Worm (Caenorhabditis elegans) whole organism, L2 larva: Measurements from ENCODE around the gene tam-1.

Experiments
- F13H6.1 ChIP-seq: sonication (generic microtip); optimal IDR thresholded peaks from 2 replicates; lab custom pipeline; 2016; ENCODE audit warnings: missing genetic modification characterization, missing compliant biosample characterization
- Y55F3AM.14 ChIP-seq: fragments of 200-800 bp; sonication (Bioruptor generic); optimal IDR thresholded peaks from 2 replicates; lab custom pipeline; 2018; ENCODE audit warnings: mild to moderate bottlenecking, missing genetic modification characterization, missing compliant biosample characterization
- blmp-1 ChIP-seq: sonication (generic microtip); optimal IDR thresholded peaks from 2 replicates; lab custom pipeline; 2017; ENCODE audit warnings: missing genetic modification characterization, mild to moderate bottlenecking, missing compliant biosample characterization, antibody characterized with exemption, moderate library complexity; ENCODE audit not compliant: insufficient read depth
- ceh-82 ChIP-seq: fragments of 150-350 bp; optimal IDR thresholded peaks from 2 replicates; lab custom pipeline; 2014; ENCODE audit warnings: missing biosample characterization, missing genetic modification characterization
- crh-2 ChIP-seq: sonication (generic microtip); optimal IDR thresholded peaks from 2 replicates; lab custom pipeline; 2017; ENCODE audit warnings: missing biosample characterization, missing genetic modification characterization
- dmd-4 ChIP-seq: sonication (generic microtip); optimal IDR thresholded peaks from 2 replicates; lab custom pipeline; 2017; ENCODE audit warnings: missing biosample characterization, missing genetic modification characterization
- egl-27 ChIP-seq: sonication (generic microtip); optimal IDR thresholded peaks from 3 replicates; lab custom pipeline; 2017; ENCODE audit warnings: missing biosample characterization, missing genetic modification reagents, missing genetic modification characterization
- elt-1 ChIP-seq: fragments of 150-350 bp; optimal IDR thresholded peaks from 2 replicates; lab custom pipeline; 2014; ENCODE audit warnings: missing biosample characterization, missing genetic modification characterization
- elt-3 ChIP-seq: sonication (generic microtip); optimal IDR thresholded peaks from 2 replicates; lab custom pipeline; 2017; ENCODE audit warnings: missing biosample characterization, missing genetic modification characterization
- fos-1 ChIP-seq: fragments of 150-350 bp; optimal IDR thresholded peaks from 2 replicates; lab custom pipeline; 2014; ENCODE audit warnings: missing biosample characterization, missing genetic modification characterization
- gmeb-1 ChIP-seq: fragments of 150-350 bp; optimal IDR thresholded peaks from 2 replicates; lab custom pipeline; 2014; ENCODE audit warnings: missing biosample characterization, missing genetic modification characterization
- lin-11 ChIP-seq: fragments of 150-350 bp; sonication (generic microtip); optimal IDR thresholded peaks from 2 replicates; lab custom pipeline; 2014; ENCODE audit warnings: missing biosample characterization, missing genetic modification characterization, inconsistent platforms, mixed read lengths
- lin-13 ChIP-seq: fragments of 150-350 bp; optimal IDR thresholded peaks from 2 replicates; lab custom pipeline; 2014; ENCODE audit warnings: missing biosample characterization, missing genetic modification reagents, missing genetic modification characterization
- lin-39 ChIP-seq: fragments of 150-350 bp; optimal IDR thresholded peaks from 2 replicates; lab custom pipeline; 2014; ENCODE audit warnings: missing biosample characterization, missing genetic modification reagents, missing genetic modification characterization
- lsy-2 ChIP-seq, 2 experiments: fragments of 150-350 bp in 1 of 2; sonication (generic microtip) in 1 of 2; optimal IDR thresholded peaks; 2 replicates each; lab custom pipeline; 2014 to 2017; ENCODE audit warnings: missing biosample characterization in 2 of 2, missing genetic modification characterization in 2 of 2
- mab-5 ChIP-seq: fragments of 150-350 bp; optimal IDR thresholded peaks from 2 replicates; lab custom pipeline; 2014; ENCODE audit warnings: missing biosample characterization, missing genetic modification characterization
- mbf-1 ChIP-seq: sonication (generic microtip); optimal IDR thresholded peaks from 2 replicates; lab custom pipeline; 2017; ENCODE audit warnings: missing biosample characterization, missing genetic modification characterization
- mdl-1 ChIP-seq, 2 experiments: fragments of 150-350 bp in 1 of 2; sonication (generic microtip) in 1 of 2; optimal IDR thresholded peaks; 2 replicates each; lab custom pipeline; 2017; ENCODE audit warnings: missing biosample characterization in 2 of 2, missing genetic modification characterization in 2 of 2
- nhr-10 ChIP-seq: sonication (generic microtip); optimal IDR thresholded peaks from 2 replicates; lab custom pipeline; 2017; ENCODE audit warnings: missing biosample characterization, missing genetic modification characterization
- nhr-129 ChIP-seq: fragments of 150-350 bp; optimal IDR thresholded peaks from 2 replicates; lab custom pipeline; 2014; ENCODE audit warnings: missing biosample characterization, missing genetic modification characterization
- nhr-21 ChIP-seq: fragments of 150-350 bp; optimal IDR thresholded peaks from 2 replicates; lab custom pipeline; 2014; ENCODE audit warnings: missing biosample characterization, missing genetic modification characterization
- nhr-23 ChIP-seq: fragments of 150-350 bp; optimal IDR thresholded peaks from 2 replicates; lab custom pipeline; 2014; ENCODE audit warnings: missing biosample characterization, missing genetic modification reagents, missing genetic modification characterization
- nhr-237 ChIP-seq: fragments of 150-350 bp; optimal IDR thresholded peaks from 2 replicates; lab custom pipeline; 2014; ENCODE audit warnings: missing biosample characterization, missing genetic modification characterization
- nhr-25 ChIP-seq: fragments of 150-350 bp; sonication (generic microtip); optimal IDR thresholded peaks from 3 replicates; lab custom pipeline; 2014; ENCODE audit warnings: missing biosample characterization, missing genetic modification characterization
- nhr-6 ChIP-seq: fragments of 150-350 bp; optimal IDR thresholded peaks from 2 replicates; lab custom pipeline; 2014; ENCODE audit warnings: missing biosample characterization, missing genetic modification characterization
- peb-1 ChIP-seq: fragments of 150-350 bp; optimal IDR thresholded peaks from 2 replicates; lab custom pipeline; 2014; ENCODE audit warnings: missing biosample characterization, missing genetic modification characterization
- sem-4 ChIP-seq: fragments of 150-350 bp; optimal IDR thresholded peaks from 2 replicates; lab custom pipeline; 2014; ENCODE audit warnings: missing biosample characterization, missing genetic modification reagents, missing genetic modification characterization
- skn-1 ChIP-seq: sonication (generic microtip); optimal IDR thresholded peaks from 2 replicates; lab custom pipeline; 2017; ENCODE audit warnings: missing biosample characterization, missing genetic modification characterization
- sma-3 ChIP-seq: sonication (generic microtip); optimal IDR thresholded peaks from 2 replicates; lab custom pipeline; 2016; ENCODE audit warnings: missing genetic modification reagents, missing genetic modification characterization, missing compliant biosample characterization
- sma-9 ChIP-seq, 2 experiments: fragments of 150-350 bp in 1 of 2; sonication (generic microtip) in 1 of 2; optimal IDR thresholded peaks; 2 replicates each; lab custom pipeline; 2014 to 2016; ENCODE audit warnings: missing genetic modification characterization in 2 of 2, mild to moderate bottlenecking in 1 of 2, missing biosample characterization in 1 of 2, missing compliant biosample characterization in 1 of 2, missing genetic modification reagents in 1 of 2, moderate library complexity in 1 of 2
- unc-39 ChIP-seq: fragments of 150-350 bp; optimal IDR thresholded peaks from 2 replicates; lab custom pipeline; 2014; ENCODE audit warnings: missing biosample characterization, missing genetic modification characterization
- unc-55 ChIP-seq: fragments of 150-350 bp; sonication (generic microtip); optimal IDR thresholded peaks from 3 replicates; lab custom pipeline; 2014; ENCODE audit warnings: missing biosample characterization, missing genetic modification reagents, missing genetic modification characterization
- zag-1 ChIP-seq: fragments of 150-350 bp; optimal IDR thresholded peaks from 2 replicates; lab custom pipeline; 2014; ENCODE audit warnings: missing biosample characterization, missing genetic modification characterization
- ztf-11 ChIP-seq: sonication (generic microtip); optimal IDR thresholded peaks from 2 replicates; lab custom pipeline; 2017; ENCODE audit warnings: missing biosample characterization, missing genetic modification characterization
- ztf-4 ChIP-seq: fragments of 150-350 bp; optimal IDR thresholded peaks from 2 replicates; lab custom pipeline; 2014; ENCODE audit warnings: missing biosample characterization, missing genetic modification characterization

Gene tam-1

DNA sequence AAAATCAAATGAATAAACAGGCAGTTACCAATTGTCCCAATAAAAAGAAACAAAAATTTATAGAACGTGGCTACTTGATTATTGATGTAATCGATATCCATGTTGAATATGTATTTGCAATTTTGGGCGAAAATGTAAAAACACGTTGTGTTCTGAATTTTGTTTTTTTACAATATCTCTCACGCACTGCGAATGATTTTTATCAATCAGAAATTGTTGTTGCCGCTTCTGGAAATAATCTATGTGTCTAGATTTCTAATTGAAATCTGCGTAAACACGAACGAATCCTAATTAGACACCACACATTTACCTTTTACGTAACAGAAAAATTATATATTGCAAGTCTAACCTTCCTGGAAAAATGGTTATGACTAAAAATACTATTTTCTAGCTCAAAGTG is 20.2 kb upstream of the tam-1 start, which contains the start of gene srsx-13:
Gene srsx-13, minus strand, starts transcription at position 101 of the 400 bp plus-strand sequence.
- no peak for TF ChIP-seq elt-3 (tag; lab: Kevin White, UChicago)
- no peak for TF ChIP-seq dmd-4 (tag; lab: Kevin White, UChicago)

DNA sequence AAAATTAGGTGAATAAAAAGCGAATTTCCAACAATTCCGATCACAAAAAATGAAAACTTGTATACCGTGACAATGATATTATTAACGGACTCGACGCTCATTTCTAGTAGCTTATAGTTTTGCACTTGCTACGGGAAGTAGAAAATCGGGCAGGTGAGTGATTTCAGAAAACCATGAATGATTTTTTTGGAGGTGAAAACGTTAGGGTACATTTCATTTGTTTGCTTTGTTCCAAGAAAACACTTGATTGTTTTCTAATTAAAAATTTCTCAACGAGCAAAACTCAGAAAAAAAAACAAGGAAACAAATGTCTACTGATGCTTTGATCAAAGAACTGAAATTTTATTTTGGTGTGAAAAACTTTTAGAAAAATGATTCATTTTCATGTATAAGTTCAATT is 18.0 kb upstream of the tam-1 start, which contains the start of gene srsx-12:
Gene srsx-12, minus strand, starts transcription at position 101 of the 400 bp plus-strand sequence.
- TF ChIP-seq Y55F3AM.14 (GFP tag; lab: Kevin White, UChicago) (no peak), mbf-1 (tag; lab: Kevin White, UChicago) (no peak), sma-3 (no peak), elt-1 (tag; lab: Kevin White, UChicago) (no peak), zag-1 (tag; lab: Kevin White, UChicago) (no peak), sma-9 (GFP tag; optimal IDR thresholded peaks at IDR 0.05; lab: Kevin White, UChicago) (no peak), sma-9 (tag; optimal IDR thresholded peaks at IDR 0.05; lab: Kevin White, UChicago) (no peak), lin-39 (tag; lab: Kevin White, UChicago) (no peak), nhr-6 (no peak), skn-1 (no peak), nhr-25 (tag; lab: Kevin White, UChicago) (no peak), fos-1 (no peak), ztf-4 (tag; lab: Kevin White, UChicago) (no peak)
- TF ChIP-seq, all 48 proteins: peak for 0

DNA sequence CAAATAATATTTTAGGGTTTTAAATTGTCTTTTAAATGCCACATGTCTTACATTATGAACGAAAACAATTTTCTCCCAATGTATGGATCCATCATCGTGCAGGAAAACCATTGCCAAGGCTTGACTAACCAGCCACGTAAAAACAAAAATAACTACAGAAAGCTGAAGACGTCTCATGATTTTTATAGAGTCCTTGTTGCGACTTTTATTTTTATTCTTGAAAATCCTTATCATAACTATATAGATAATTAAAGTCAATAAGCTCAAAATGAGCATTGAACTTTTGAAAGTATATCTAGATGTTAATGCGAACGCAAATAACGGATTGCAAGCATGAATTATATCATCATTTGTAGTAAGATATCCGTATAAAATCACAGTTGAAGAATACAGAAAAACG is 17.2 kb upstream of the tam-1 start:
- TF ChIP-seq gmeb-1 (no peak), lin-11 (tag; lab: Kevin White, UChicago) (no peak), sem-4 (no peak), unc-39 (tag; lab: Kevin White, UChicago) (no peak), ceh-82 (tag; lab: Kevin White, UChicago) (no peak), nhr-21 (tag; lab: Kevin White, UChicago) (no peak), lin-39 (tag; lab: Kevin White, UChicago) (no peak), mdl-1 (tag; optimal IDR thresholded peaks at IDR 0.05; lab: Kevin White, UChicago) (no peak)

DNA sequence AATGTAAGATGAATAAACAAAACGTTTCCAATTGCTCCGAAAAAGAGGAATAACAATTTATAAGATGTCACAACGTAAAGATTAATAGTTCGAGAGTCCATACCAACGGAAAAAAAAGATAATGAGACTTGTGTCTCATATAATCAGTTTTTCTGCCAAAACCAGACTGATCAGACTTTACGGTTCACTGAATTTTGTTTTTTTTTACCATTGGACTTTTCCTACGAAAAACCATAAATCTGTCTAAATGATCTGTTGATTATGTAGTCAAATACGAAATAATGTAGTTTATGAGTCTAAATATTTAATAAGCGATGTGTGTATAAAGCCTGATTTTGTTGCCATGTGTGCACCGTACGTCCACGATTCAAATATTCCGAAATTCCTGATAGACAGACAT is 16.2 kb upstream of the tam-1 start, which contains the start of gene srsx-11:
Gene srsx-11, minus strand, starts transcription at position 101 of the 400 bp plus-strand sequence.
- TF ChIP-seq nhr-129 (tag; lab: Kevin White, UChicago) = no peak
- no peak for TF ChIP-seq nhr-237 (tag; lab: Kevin White, UChicago)
- no peak for TF ChIP-seq ztf-4 (tag; lab: Kevin White, UChicago)
- TF ChIP-seq mbf-1 (tag; lab: Kevin White, UChicago) = no peak
- no peak for TF ChIP-seq nhr-23
- no peak for TF ChIP-seq blmp-1 (tag; lab: Kevin White, UChicago)
- TF ChIP-seq ceh-82 (tag; lab: Kevin White, UChicago) = no peak
- TF ChIP-seq egl-27 (tag; lab: Kevin White, UChicago) = no peak
- TF ChIP-seq F13H6.1 = no peak
- TF ChIP-seq lin-13 (GFP tag; lab: Kevin White, UChicago) = no peak
- TF ChIP-seq peb-1 (tag; lab: Kevin White, UChicago) = no peak
- TF ChIP-seq, all 48 proteins: peak for 0

DNA sequence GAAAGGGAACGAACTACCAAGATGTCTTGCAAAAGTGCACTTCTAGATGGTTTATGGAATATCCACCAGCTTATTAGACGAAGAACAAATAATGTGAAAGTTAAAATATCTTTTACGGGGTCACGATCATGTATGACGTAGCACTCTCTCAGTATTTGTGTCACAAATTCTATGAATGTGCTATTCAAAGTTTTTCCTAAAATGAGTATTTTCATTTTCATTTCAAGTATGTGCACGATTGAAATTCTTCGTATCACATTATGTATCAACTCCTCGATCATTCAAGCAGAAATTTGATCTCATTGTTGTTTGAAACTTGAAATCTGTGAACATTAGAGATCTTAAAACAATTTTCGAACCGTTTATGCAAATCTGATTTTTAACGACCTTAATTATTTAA is 14.6 kb upstream of the tam-1 start:
- TF ChIP-seq unc-55 (GFP tag; lab: Kevin White, UChicago) (no peak), crh-2 (tag; lab: Kevin White, UChicago) (no peak), fos-1 (no peak), sma-3 (no peak), F13H6.1 (no peak), ztf-11 (tag; lab: Kevin White, UChicago) (no peak), skn-1 (no peak), nhr-10 (tag; lab: Kevin White, UChicago) (no peak), nhr-129 (tag; lab: Kevin White, UChicago) (no peak), lsy-2 (tag; optimal IDR thresholded peaks at IDR 0.05; lab: Kevin White, UChicago) (no peak), mab-5 (tag; lab: Kevin White, UChicago) (no peak), sma-9 (GFP tag; optimal IDR thresholded peaks at IDR 0.05; lab: Kevin White, UChicago) (no peak), sma-9 (tag; optimal IDR thresholded peaks at IDR 0.05; lab: Kevin White, UChicago) (no peak), blmp-1 (tag; lab: Kevin White, UChicago) (no peak)
